Worm (Caenorhabditis elegans) whole organism, L2 larva: ENCODE data around the gene sox-3.

Experiments
- C34F6.9 ChIP-seq: fragments of 150-350 bp; optimal IDR thresholded peaks from 2 replicates; lab custom pipeline; 2014; ENCODE audit warnings: missing biosample characterization, missing genetic modification characterization
- fos-1 ChIP-seq: fragments of 150-350 bp; optimal IDR thresholded peaks from 2 replicates; lab custom pipeline; 2014; ENCODE audit warnings: missing biosample characterization, missing genetic modification characterization

DNA sequence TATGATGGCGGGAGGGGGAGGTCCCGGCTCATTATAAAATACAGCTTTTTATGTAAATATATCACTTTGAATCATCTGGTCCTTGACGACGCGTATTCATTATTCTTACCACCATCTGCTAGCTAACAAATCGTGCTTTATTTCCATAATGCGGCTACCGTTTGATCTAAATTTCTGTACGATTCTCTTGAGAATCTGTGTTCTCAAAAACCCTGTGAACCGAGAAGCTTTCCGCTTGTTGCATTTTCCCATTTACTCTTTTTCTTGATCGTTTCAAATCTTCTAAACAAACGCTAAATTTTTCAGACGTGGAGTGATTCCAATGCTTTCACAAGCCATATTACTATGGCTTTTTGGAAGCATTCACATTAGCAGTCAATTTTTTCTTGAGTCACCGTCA, 38.1 kb downstream of the sox-3 start, which contains the start of gene syg-2:
- TF ChIP-seq C34F6.9 (no peak), fos-1 (tag; lab: Kevin White, UChicago) (no peak)
